Worm (Caenorhabditis elegans): ENCODE measurements around the gene nhr-47.

Gene nhr-47

DNA sequence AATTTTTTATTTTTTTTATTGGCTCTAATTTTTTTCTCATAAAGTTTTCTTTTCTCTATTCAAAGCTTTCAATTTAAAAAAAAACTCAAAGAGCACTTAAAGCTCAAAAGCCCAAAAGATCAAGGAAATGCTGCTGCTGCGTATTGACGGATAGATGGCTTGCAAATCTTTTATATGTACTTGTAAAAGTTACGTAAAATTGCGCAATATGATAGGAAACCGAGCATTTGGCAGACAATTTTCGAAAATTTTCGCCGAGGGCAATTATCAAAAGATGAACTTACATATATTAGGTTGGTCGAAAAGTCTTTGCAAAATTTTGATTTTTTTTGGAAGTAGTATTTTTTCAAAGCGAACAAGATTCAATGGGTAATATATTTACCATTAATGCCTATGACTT lies 43.4 kb downstream of the nhr-47 start:
- TF ChIP-seq hnd-1 (tag; optimal IDR thresholded peaks at IDR 0.05) (no peak), ceh-13 (GFP tag; optimal IDR thresholded peaks at IDR 0.05) (no peak), pes-1 (GFP tag; IDR thresholded peaks at IDR 0.05) (no peak), tra-4 (tag; optimal IDR thresholded peaks at IDR 0.05) (no peak), sea-1 (GFP tag; conservative IDR thresholded peaks at IDR 0.05) (no peak), flt-1 (GFP tag; IDR thresholded peaks at IDR 0.05) (no peak), scrt-1 (GFP tag; IDR thresholded peaks at IDR 0.05) (no peak), aly-1 (tag; optimal IDR thresholded peaks at IDR 0.05) (no peak), ama-1 (optimal IDR thresholded peaks at IDR 0.05) (no peak), F13C5.2 (tag; optimal IDR thresholded peaks at IDR 0.05) (no peak), hmg-4 (GFP tag; optimal IDR thresholded peaks at IDR 0.05) (no peak), tbx-11 (GFP tag; IDR thresholded peaks at IDR 0.05) (no peak), ceh-36 (tag; optimal IDR thresholded peaks at IDR 0.05) (no peak), hmbx-1 (tag; optimal IDR thresholded peaks at IDR 0.05) (no peak), B0310.2 (tag; optimal IDR thresholded peaks at IDR 0.05) (no peak), ets-7 (tag; optimal IDR thresholded peaks at IDR 0.05) (no peak), tbx-37 (GFP tag; conservative IDR thresholded peaks at IDR 0.05) (no peak)

DNA sequence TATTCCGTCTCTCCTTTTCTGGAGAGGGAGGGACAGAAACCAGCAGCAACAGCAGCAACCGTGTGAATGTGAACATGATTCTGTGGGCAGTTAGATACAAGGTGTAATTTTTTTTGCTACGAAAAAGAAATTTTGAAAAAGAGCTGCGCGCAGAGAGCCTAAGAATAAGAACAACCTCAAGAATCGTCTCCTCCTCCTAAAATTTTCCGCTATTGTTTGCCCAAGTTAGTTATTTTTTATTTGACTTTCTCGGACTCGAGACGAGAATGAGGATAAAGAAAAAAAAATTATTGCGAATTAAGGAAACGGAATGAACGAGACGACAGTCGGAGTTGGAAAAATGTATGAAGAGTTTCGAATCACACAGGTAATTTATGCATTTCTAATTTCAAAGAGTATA lies 53.5 kb downstream of the nhr-47 start, which contains the start of gene glb-5:
TSS of gene glb-5 (plus strand) at position 301 of the 400 bp plus-strand sequence.
- TF ChIP-seq tbx-11 (GFP tag; IDR thresholded peaks at IDR 0.05): no peak
- TF ChIP-seq hmg-4 (GFP tag; optimal IDR thresholded peaks at IDR 0.05): no peak
- no peak for TF ChIP-seq aly-1 (tag; optimal IDR thresholded peaks at IDR 0.05)
- no peak for TF ChIP-seq ama-1 (optimal IDR thresholded peaks at IDR 0.05)
- no peak for TF ChIP-seq tra-4 (tag; optimal IDR thresholded peaks at IDR 0.05)
- no peak for TF ChIP-seq scrt-1 (GFP tag; IDR thresholded peaks at IDR 0.05)
- no peak for TF ChIP-seq hnd-1 (tag; optimal IDR thresholded peaks at IDR 0.05)
- TF ChIP-seq B0310.2 (tag; optimal IDR thresholded peaks at IDR 0.05): no peak
- no peak for TF ChIP-seq ceh-36 (tag; optimal IDR thresholded peaks at IDR 0.05)
- no peak for TF ChIP-seq ets-7 (tag; optimal IDR thresholded peaks at IDR 0.05)
- TF ChIP-seq hmbx-1 (tag; optimal IDR thresholded peaks at IDR 0.05): no peak
- TF ChIP-seq ceh-13 (GFP tag; optimal IDR thresholded peaks at IDR 0.05): no peak
